Worm (Caenorhabditis elegans) whole organism, L4/young adult: ENCODE measurements around the gene C25H3.16.

Experiments
- W03F9.2 ChIP-seq: fragments of 150-350 bp; optimal IDR thresholded peaks from 2 replicates; lab custom pipeline; 2014; ENCODE audit warnings: missing biosample characterization, missing genetic modification characterization
- dao-5 ChIP-seq: sonication (generic microtip); optimal IDR thresholded peaks from 2 replicates; lab custom pipeline; 2016; ENCODE audit warnings: missing genotype, missing genetic modification characterization, moderate library complexity, missing compliant biosample characterization
- him-1 ChIP-seq: sonication (generic microtip); optimal IDR thresholded peaks from 2 replicates; lab custom pipeline; 2016; ENCODE audit warnings: missing genotype, missing genetic modification reagents, missing genetic modification characterization, missing compliant biosample characterization

DNA sequence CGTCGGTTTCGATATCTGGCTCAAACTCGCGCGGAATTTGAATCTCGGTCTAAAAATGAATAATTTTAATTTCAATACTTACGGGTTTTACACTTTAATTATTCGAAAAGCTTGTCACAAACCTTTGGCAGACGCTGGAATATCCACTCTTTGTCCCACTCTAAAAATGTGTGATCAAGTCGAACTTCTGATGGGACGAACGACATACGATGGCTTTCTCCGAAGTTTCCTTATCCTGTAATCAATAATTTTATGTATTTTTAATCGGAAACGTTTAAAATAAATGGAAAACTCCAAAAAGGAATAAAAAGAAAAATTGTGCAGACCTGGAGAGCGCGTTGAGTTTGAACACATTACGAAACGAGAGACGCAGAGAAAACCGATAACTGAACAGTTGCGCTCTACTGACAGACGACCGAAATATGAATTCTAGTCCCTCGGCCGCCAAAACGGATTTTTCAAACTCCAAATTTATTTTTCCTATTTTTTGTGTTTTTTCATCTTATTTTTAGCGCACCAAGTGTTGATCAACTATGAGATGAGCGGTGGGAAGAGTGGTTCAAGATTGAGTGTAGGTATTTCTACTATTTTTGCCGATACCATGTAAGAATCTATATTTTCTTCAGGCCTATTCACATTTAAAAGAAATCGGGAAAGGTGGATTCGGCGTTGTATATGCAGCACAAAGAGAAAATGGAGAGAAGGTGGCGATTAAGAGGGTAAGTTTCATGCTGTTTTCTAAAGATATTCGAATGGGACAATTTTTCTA is 16.7 kb upstream of the C25H3.16 start, which contains the start of the genes sam-4, F59E12.17 and zyg-1:
- no peak for TF ChIP-seq dao-5 (tag; lab: Kevin White, UChicago)
- TF ChIP-seq him-1 (tag; lab: Kevin White, UChicago), result no peak
- peak; percentile 74 for TF ChIP-seq W03F9.2 (tag; lab: Kevin White, UChicago)
